Worm (Caenorhabditis elegans) whole organism, L3 larva: ENCODE data around the gene K02C4.5.
A peak's percentile ranks its signal among the peaks of the same experiment; 100 is the strongest.

Experiments
- R02D3.7 ChIP-seq: fragments of 150-350 bp; optimal IDR thresholded peaks from 2 replicates; lab custom pipeline; 2014; ENCODE audit warnings: missing biosample characterization, missing genetic modification characterization
- ama-1 ChIP-seq: fragments of 150-350 bp; optimal IDR thresholded peaks from 2 replicates; lab custom pipeline; 2018
- ceh-16 ChIP-seq: sonication (generic microtip); optimal IDR thresholded peaks from 2 replicates; lab custom pipeline; 2017; ENCODE audit warnings: missing biosample characterization, missing genetic modification characterization
- ceh-28 ChIP-seq: fragments of 150-350 bp; optimal IDR thresholded peaks from 2 replicates; lab custom pipeline; 2014; ENCODE audit warnings: missing biosample characterization, missing genetic modification reagents, missing genetic modification characterization
- ceh-9 ChIP-seq: sonication (generic microtip); optimal IDR thresholded peaks from 2 replicates; lab custom pipeline; 2018; ENCODE audit warnings: missing biosample characterization, missing genetic modification characterization
- daf-12 ChIP-seq: fragments of 150-350 bp; optimal IDR thresholded peaks from 2 replicates; lab custom pipeline; 2014; ENCODE audit warnings: missing biosample characterization, missing genetic modification reagents, missing genetic modification characterization
- elt-1 ChIP-seq: fragments of 150-350 bp; optimal IDR thresholded peaks from 2 replicates; lab custom pipeline; 2014; ENCODE audit warnings: missing biosample characterization, missing genetic modification characterization
- elt-2 ChIP-seq: sonication (generic microtip); optimal IDR thresholded peaks from 2 replicates; lab custom pipeline; 2016; ENCODE audit warnings: missing genetic modification reagents, mild to moderate bottlenecking, missing genetic modification characterization, missing compliant biosample characterization
- elt-3 ChIP-seq, 3 experiments: fragments of 150-350 bp in 1 of 3; sonication (generic microtip) in 2 of 3; optimal IDR thresholded peaks; 2 replicates in 2 of 3; 4 replicates in 1 of 3; lab custom pipeline; 2014 to 2017; ENCODE audit warnings: missing biosample characterization in 3 of 3, missing genetic modification characterization in 3 of 3
- eor-1 ChIP-seq, 2 experiments: fragments of 150-350 bp; optimal IDR thresholded peaks; 2 replicates each; lab custom pipeline; 2014 to 2018; ENCODE audit warnings: missing biosample characterization in 2 of 2, missing genetic modification characterization in 2 of 2
- fkh-2 ChIP-seq: fragments of 150-350 bp; optimal IDR thresholded peaks from 2 replicates; lab custom pipeline; 2014; ENCODE audit warnings: missing biosample characterization, missing genetic modification reagents, missing genetic modification characterization
- hmg-11 ChIP-seq: sonication (generic microtip); optimal IDR thresholded peaks from 2 replicates; lab custom pipeline; 2016; ENCODE audit warnings: missing genetic modification characterization, missing compliant biosample characterization
- jun-1 ChIP-seq: fragments of 150-350 bp; optimal IDR thresholded peaks from 2 replicates; lab custom pipeline; 2014; ENCODE audit warnings: missing biosample characterization, missing genetic modification reagents, missing genetic modification characterization
- lin-15B ChIP-seq: fragments of 150-350 bp; optimal IDR thresholded peaks from 2 replicates; lab custom pipeline; 2014; ENCODE audit warnings: missing biosample characterization, missing genetic modification characterization
- lin-39 ChIP-seq: fragments of 150-350 bp; optimal IDR thresholded peaks from 2 replicates; lab custom pipeline; 2018; ENCODE audit warnings: missing biosample characterization, missing genetic modification reagents, missing genetic modification characterization
- lsy-12 ChIP-seq: sonication (generic microtip); optimal IDR thresholded peaks from 2 replicates; lab custom pipeline; 2016; ENCODE audit warnings: mild to moderate bottlenecking, missing genetic modification characterization, missing compliant biosample characterization
- mdl-1 ChIP-seq: fragments of 150-350 bp; optimal IDR thresholded peaks from 2 replicates; lab custom pipeline; 2014; ENCODE audit warnings: missing biosample characterization, missing genetic modification characterization
- mml-1 ChIP-seq: fragments of 150-350 bp; sonication (generic microtip); optimal IDR thresholded peaks from 3 replicates; lab custom pipeline; 2014; ENCODE audit warnings: missing biosample characterization, missing genetic modification characterization
- nfya-1 ChIP-seq: sonication (generic microtip); optimal IDR thresholded peaks from 2 replicates; lab custom pipeline; 2017; ENCODE audit warnings: missing genetic modification characterization, mild to moderate bottlenecking, missing compliant biosample characterization, antibody characterized with exemption, moderate library complexity; ENCODE audit not compliant: insufficient read depth
- nhr-11 ChIP-seq: fragments of 150-350 bp; optimal IDR thresholded peaks from 2 replicates; lab custom pipeline; 2014; ENCODE audit warnings: missing biosample characterization, missing genetic modification characterization
- nhr-12 ChIP-seq: fragments of 150-350 bp; optimal IDR thresholded peaks from 2 replicates; lab custom pipeline; 2014; ENCODE audit warnings: missing biosample characterization, missing genetic modification characterization
- nhr-23 ChIP-seq: fragments of 150-350 bp; optimal IDR thresholded peaks from 2 replicates; lab custom pipeline; 2014; ENCODE audit warnings: missing biosample characterization, missing genetic modification reagents, missing genetic modification characterization
- nhr-237 ChIP-seq: fragments of 150-350 bp; optimal IDR thresholded peaks from 2 replicates; lab custom pipeline; 2014; ENCODE audit warnings: missing biosample characterization, missing genetic modification characterization
- nhr-25 ChIP-seq: sonication (generic microtip); optimal IDR thresholded peaks from 2 replicates; lab custom pipeline; 2017; ENCODE audit warnings: missing biosample characterization, missing genetic modification characterization
- nhr-28 ChIP-seq: fragments of 150-350 bp; optimal IDR thresholded peaks from 2 replicates; lab custom pipeline; 2014; ENCODE audit warnings: missing biosample characterization, missing genetic modification characterization
- nhr-43 ChIP-seq: sonication (generic microtip); optimal IDR thresholded peaks from 2 replicates; lab custom pipeline; 2016; ENCODE audit warnings: mild to moderate bottlenecking, missing genetic modification characterization, missing compliant biosample characterization; ENCODE audit not compliant: poor library complexity, severe bottlenecking
- nhr-67 ChIP-seq: fragments of 150-350 bp; optimal IDR thresholded peaks from 2 replicates; lab custom pipeline; 2014; ENCODE audit warnings: missing biosample characterization, missing genetic modification characterization
- nhr-76 ChIP-seq: fragments of 150-350 bp; sonication (generic microtip); optimal IDR thresholded peaks from 5 replicates; lab custom pipeline; 2014; ENCODE audit warnings: missing biosample characterization, missing genetic modification characterization
- nhr-77 ChIP-seq: fragments of 150-350 bp; optimal IDR thresholded peaks from 2 replicates; lab custom pipeline; 2014; ENCODE audit warnings: missing biosample characterization, missing genetic modification characterization
- pha-4 ChIP-seq: fragments of 150-350 bp; optimal IDR thresholded peaks from 2 replicates; lab custom pipeline; 2014; ENCODE audit warnings: missing biosample characterization, missing genetic modification reagents, missing genetic modification characterization
- sea-2 ChIP-seq: fragments of 150-350 bp; sonication (generic microtip); optimal IDR thresholded peaks from 4 replicates; lab custom pipeline; 2014; ENCODE audit warnings: missing biosample characterization, missing genetic modification reagents, missing genetic modification characterization
- skn-1 ChIP-seq: fragments of 150-350 bp; optimal IDR thresholded peaks from 2 replicates; lab custom pipeline; 2014; ENCODE audit warnings: missing biosample characterization, missing genetic modification characterization
- snpc-4 ChIP-seq: fragments of 150-350 bp; optimal IDR thresholded peaks from 2 replicates; lab custom pipeline; 2014; ENCODE audit warnings: missing biosample characterization, missing genetic modification characterization
- tbx-2 ChIP-seq: sonication (generic microtip); optimal IDR thresholded peaks from 2 replicates; lab custom pipeline; 2016; ENCODE audit warnings: mild to moderate bottlenecking, missing genetic modification characterization, missing compliant biosample characterization
- unc-39 ChIP-seq: sonication (generic microtip); optimal IDR thresholded peaks from 4 replicates; lab custom pipeline; 2017; ENCODE audit warnings: missing biosample characterization, missing genetic modification characterization
- unc-62 ChIP-seq: fragments of 150-350 bp; sonication (generic microtip); optimal IDR thresholded peaks from 4 replicates; lab custom pipeline; 2014; ENCODE audit warnings: missing biosample characterization, missing genetic modification reagents, missing genetic modification characterization
- zag-1 ChIP-seq: fragments of 150-350 bp; optimal IDR thresholded peaks from 2 replicates; lab custom pipeline; 2014; ENCODE audit warnings: missing biosample characterization, missing genetic modification characterization
- ztf-11 ChIP-seq: fragments of 150-350 bp; optimal IDR thresholded peaks from 2 replicates; lab custom pipeline; 2014; ENCODE audit warnings: missing biosample characterization, missing genetic modification characterization

The K02C4.5 gene

DNA sequence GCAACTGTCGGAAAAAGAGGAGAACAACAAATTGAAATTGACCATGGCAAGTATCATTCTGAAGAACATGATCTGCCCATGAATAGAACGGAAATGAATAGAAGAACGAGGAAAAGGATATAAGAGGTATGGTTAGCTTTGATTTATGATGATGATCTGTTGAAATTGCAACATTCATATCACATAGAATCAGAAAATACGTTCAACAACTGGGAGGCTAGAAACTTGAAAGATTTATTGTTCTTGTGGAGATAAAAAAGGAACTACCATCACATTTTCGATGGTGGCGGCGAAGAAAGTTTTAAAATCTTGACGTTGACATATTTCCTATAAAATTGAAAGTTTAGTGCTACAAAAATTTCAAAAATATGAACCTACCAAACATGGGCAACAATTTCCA is 15.0 kb downstream of the K02C4.5 start:
- TF ChIP-seq lin-39 (tag; lab: Kevin White, UChicago) (no peak), unc-39 (no peak)

DNA sequence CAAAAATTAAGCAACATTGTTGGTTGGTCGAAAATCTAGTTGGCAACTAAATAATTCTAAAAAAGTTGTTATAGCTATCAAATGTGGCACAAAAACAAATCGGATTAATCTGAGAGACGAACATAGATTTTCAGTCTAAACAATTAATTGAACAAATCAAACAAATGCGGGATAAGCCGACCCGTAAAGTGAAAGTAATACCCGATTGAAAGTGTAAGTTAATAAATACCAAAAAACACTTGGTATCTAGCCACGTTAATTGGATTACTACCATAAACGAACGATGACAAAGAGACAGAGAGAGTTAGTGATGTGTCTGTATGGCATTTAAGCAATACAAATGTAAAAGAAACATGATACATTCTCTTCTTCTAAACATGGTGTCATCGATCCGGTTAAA is 15.7 kb downstream of the K02C4.5 start:
- TF ChIP-seq nhr-25 (tag; lab: Kevin White, UChicago) (peak; percentile 41), snpc-4 (no peak)

DNA sequence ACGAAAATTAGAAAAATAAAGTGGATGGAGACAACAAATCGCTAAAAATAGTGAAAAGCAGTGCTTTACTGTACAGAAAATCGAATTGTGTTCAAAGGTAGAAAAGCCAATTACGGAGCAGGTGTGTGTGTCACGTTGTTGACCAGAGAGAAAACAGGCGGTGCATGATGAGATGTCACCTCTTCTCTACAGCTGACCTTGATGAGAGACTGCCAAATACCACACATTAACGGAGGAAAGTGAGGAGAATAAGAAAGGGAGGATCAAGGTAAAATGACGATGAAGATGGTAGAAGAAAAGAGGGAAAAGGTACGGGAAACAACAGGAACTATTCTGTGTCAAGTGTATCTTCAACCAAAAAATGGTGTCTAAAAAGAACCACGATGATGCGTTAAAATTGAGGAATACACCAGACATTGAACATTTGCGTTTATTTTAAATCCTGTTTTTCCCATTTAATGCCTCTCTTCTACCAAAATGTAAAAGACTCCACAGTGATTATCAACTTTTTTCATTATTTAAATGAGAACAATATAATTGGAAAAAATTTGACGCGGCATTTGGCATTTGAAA is 21.1 kb downstream of the K02C4.5 start:
- TF ChIP-seq ama-1 (lab: Kevin White, UChicago) (no peak), R02D3.7 (tag; lab: Kevin White, UChicago) (no peak), fkh-2 (no peak), nhr-25 (tag; lab: Kevin White, UChicago) (peak; percentile 66), lsy-12 (tag; lab: Kevin White, UChicago) (no peak), jun-1 (no peak), nfya-1 (tag; lab: Kevin White, UChicago) (no peak), hmg-11 (tag; lab: Kevin White, UChicago) (no peak), eor-1 (tag; optimal IDR thresholded peaks at IDR 0.05; lab: Kevin White, UChicago) (no peak), nhr-23 (tag; lab: Kevin White, UChicago) (peak; percentile 23), nhr-237 (tag; lab: Kevin White, UChicago) (no peak), ceh-28 (no peak), mml-1 (tag; lab: Kevin White, UChicago) (no peak), nhr-11 (tag; lab: Kevin White, UChicago) (no peak)

DNA sequence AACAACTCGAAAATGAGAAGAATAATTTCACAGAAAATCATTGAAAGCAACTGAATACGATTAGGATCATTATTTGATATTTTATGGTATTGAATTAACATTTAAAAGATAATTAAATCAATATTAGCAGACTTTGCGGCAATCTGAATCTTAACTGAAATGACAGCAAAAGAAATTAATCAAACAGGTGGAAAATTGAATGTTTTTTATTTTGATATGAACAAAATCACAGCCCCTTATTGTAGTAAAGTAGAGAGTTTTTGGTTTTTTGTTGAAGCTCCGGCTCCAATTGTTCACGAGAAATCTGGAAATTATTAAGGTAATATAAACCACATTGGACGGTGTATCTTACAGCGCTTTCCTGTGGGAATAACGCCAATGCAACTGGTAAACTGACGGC is 23.8 kb downstream of the K02C4.5 start, which contains the start of gene sre-2:
TSS of gene sre-2 (minus strand) at position 101 of the 400 bp plus-strand sequence.
- no peak for TF ChIP-seq zag-1 (tag; lab: Kevin White, UChicago)
- TF ChIP-seq nhr-76 (tag; lab: Kevin White, UChicago) = no peak
- no peak for TF ChIP-seq eor-1 (tag; optimal IDR thresholded peaks at IDR 0.05; lab: Kevin White, UChicago)
- no peak for TF ChIP-seq tbx-2 (tag; lab: Kevin White, UChicago)
- TF ChIP-seq ceh-16 = no peak
- TF ChIP-seq unc-39 = no peak

DNA sequence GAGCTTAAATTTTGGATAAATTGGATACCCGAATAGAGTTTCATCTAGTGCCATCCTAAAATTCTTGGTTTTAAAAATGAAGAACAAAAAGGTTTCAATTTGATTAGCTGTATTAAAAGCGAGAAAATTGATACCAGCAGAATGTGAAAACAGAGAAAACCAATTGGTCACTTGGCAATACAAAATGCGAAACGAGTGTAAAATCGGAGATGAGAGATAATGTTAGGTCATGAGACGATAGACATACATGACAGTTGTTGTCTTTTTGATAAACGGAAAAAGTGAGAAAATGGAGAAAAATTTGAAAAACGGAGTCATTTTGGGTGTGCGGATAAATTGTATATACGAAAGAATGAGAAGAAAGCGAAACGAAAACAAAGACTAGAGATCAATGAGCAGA is 26.8 kb downstream of the K02C4.5 start, which contains the start of gene sfxn-5:
TSS of gene sfxn-5 (minus strand) at position 55 of the 400 bp plus-strand sequence.
- no peak for TF ChIP-seq ama-1 (lab: Kevin White, UChicago)
- TF ChIP-seq R02D3.7 (tag; lab: Kevin White, UChicago) = no peak
- TF ChIP-seq nhr-12 (tag; lab: Kevin White, UChicago) = no peak
- peak; percentile 33 for TF ChIP-seq nfya-1 (tag; lab: Kevin White, UChicago)
- TF ChIP-seq nhr-28 = no peak
- TF ChIP-seq unc-39 = no peak
- no peak for TF ChIP-seq fkh-2
- no peak for TF ChIP-seq daf-12 (tag; lab: Kevin White, UChicago)
- no peak for TF ChIP-seq lin-39 (tag; lab: Kevin White, UChicago)
- TF ChIP-seq elt-2 (tag; lab: Kevin White, UChicago) = peak; percentile 17
- TF ChIP-seq ceh-28 = no peak

DNA sequence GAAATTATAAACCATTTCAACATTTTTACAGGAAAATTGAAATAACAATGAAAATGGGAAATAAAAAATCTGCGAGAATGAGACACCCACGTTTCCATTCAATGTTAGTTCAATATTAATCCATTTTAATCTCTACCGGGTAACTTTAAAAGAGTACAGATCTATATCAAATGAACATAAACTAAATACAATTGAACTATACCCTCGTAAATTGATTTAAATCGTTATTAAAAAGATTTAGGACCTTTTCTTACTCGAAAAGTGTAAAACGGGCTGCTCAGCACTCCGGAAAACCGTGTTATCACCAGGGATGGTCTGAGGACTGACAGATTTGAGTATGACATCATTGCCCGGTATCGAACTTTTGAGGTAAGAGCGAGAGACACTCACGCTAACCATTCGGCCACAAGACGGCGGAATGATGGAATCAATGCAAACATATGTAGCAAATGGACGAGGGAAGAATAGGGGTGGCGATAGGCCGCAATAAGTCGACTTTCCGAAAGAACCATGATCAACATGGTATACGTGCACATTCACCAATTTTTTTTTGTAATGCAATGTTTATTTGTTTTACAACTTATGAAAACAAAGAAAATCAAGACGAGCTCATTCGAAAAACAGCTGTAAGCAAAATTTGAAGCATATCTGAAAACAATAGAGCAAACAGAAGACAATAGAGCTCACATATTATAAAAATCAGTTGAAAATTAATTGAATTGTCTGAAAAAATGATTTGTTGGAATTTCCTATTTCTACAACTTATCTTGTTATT is 28.9 kb downstream of the K02C4.5 start, which contains the start of the genes chst-1 and C41C4.9:
TSS of gene chst-1 (minus strand) at position 51 of the 775 bp plus-strand sequence.
TSS of gene C41C4.9 (plus strand) at position 725 of the 775 bp plus-strand sequence.
- TF ChIP-seq fkh-2 (no peak), snpc-4 (no peak), R02D3.7 (tag; lab: Kevin White, UChicago) (peak; percentile 21), elt-1 (tag; lab: Kevin White, UChicago) (no peak), unc-39 (no peak), ceh-16 (peak; percentile 22), mdl-1 (tag; lab: Kevin White, UChicago) (no peak), nhr-12 (tag; lab: Kevin White, UChicago) (no peak), nhr-25 (tag; lab: Kevin White, UChicago) (peak; percentile 75), pha-4 (tag; lab: Kevin White, UChicago) (no peak), elt-2 (tag; lab: Kevin White, UChicago) (peak; percentile 60), nfya-1 (tag; lab: Kevin White, UChicago) (peak; percentile 52), unc-62 (GFP tag; lab: Kevin White, UChicago) (no peak), nhr-76 (tag; lab: Kevin White, UChicago) (no peak), lin-39 (tag; lab: Kevin White, UChicago) (peak; percentile 55), elt-3 (tag; optimal IDR thresholded peaks at IDR 0.05; lab: Kevin White, UChicago) (peak in 1 of 3 experiments; percentile 79), ztf-11 (tag; lab: Kevin White, UChicago) (no peak), nhr-77 (tag; lab: Kevin White, UChicago) (peak; percentile 83), nhr-67 (no peak), skn-1 (tag; lab: Kevin White, UChicago) (peak; percentile 47), ama-1 (lab: Kevin White, UChicago) (peak; percentile 6), lin-15B (tag; lab: Kevin White, UChicago) (no peak), daf-12 (tag; lab: Kevin White, UChicago) (no peak), ceh-9 (tag; lab: Kevin White, UChicago) (no peak), sea-2 (GFP tag; lab: Kevin White, UChicago) (no peak), tbx-2 (tag; lab: Kevin White, UChicago) (peak; percentile 61), eor-1 (tag; optimal IDR thresholded peaks at IDR 0.05; lab: Kevin White, UChicago) (no peak), nhr-43 (tag; lab: Kevin White, UChicago) (peak; percentile 83)
